Fruit fly (Drosophila melanogaster): ENCODE data around the gene Osi20.
A peak's percentile ranks its signal among the peaks of the same experiment; 100 is the strongest.

Gene Osi20

DNA sequence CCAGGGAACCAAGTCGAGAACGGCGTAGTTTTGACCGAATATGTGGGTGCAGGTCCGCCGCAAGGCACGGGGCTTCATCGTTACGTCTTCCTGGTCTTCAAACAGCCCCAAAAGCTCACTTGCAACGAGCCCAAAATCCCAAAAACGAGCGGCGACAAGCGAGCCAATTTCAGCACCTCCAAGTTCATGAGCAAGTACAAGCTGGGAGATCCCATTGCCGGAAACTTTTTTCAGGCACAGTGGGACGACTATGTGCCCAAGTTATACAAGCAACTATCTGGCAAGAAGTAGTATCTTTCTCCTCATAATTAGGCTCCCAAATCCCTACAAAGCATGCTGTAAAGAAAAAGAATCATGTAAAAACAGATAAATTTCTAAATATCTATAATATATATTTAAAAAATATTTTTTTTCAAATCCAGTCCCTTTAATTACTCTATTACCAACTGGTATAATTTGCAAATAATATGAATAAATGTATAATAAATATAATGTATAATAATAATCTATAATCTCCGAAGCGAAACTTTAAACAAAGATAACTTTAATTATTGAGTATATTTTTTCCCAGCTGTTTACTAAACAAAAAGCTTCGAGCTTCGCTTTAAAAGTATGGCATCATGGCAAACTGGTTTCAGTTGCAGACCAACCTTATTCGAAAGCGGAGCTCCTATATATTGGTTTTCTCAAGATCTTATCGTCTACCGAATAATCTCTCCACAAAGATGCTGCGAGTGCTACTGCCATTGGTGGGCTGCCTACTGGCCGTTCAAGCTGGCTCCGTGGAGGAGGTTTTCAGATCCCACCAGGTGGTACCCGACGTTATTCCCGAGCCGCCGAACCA lies 3.7 kb downstream of the Osi20 start, which contains the start of gene CG17919 (continued):
- TF ChIP-seq CG8319 (GFP tag; optimal IDR thresholded peaks at IDR 0.05) (no peak), achi (GFP tag; optimal IDR thresholded peaks at IDR 0.05) (peak; percentile 41), Smox (GFP tag; optimal IDR thresholded peaks at IDR 0.05) (peak; percentile 27), acj6 (GFP tag; optimal IDR thresholded peaks at IDR 0.05) (peak; percentile 52), CG4318 (GFP tag; optimal IDR thresholded peaks at IDR 0.05) (no peak), Ets96B (tag; optimal IDR thresholded peaks at IDR 0.05) (peak; percentile 27), CG6163 (GFP tag; IDR thresholded peaks at IDR 0.05) (no peak), lz (GFP tag; optimal IDR thresholded peaks at IDR 0.05) (peak; percentile 14), CG1621 (tag; optimal IDR thresholded peaks at IDR 0.05) (peak; percentile 99), Lpt (GFP tag; optimal IDR thresholded peaks at IDR 0.05) (no peak), pdm3 (GFP tag; optimal IDR thresholded peaks at IDR 0.05) (peak; percentile 24)

DNA sequence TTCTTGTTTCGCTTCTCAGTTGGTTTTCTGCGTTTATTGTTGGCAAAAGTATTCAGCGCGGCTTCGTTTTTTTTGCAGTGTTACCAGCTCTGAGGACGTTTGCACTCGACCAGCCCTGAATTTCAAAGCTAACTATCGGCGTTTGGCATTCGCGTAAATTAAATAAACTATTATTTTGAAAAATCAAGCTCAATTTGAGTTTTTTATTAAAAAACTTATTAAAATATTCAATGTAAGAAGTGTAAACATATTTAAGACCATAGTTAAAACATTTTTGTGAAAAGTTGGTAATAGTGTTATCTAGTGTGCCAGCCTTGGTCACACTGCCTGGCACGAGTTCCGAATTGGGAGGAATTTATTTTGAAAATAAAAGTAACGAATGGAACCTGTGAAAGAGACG lies 5.9 kb downstream of the Osi20 start, which contains the start of the genes SmD2 and CG18048:
TSS of gene SmD2 (minus strand) at position 98 of the 400 bp plus-strand sequence.
TSS of gene CG18048 (plus strand) at position 298 of the 400 bp plus-strand sequence.
- TF ChIP-seq esn (GFP tag; optimal IDR thresholded peaks at IDR 0.05) (peak; percentile 3), dsx (GFP tag; optimal IDR thresholded peaks at IDR 0.05; ENCODE audit: poor library complexity, severe bottlenecking) (peak; percentile 3), CG6792 (GFP tag; optimal IDR thresholded peaks at IDR 0.05) (no peak), CG6808 (GFP tag; optimal IDR thresholded peaks at IDR 0.05) (no peak), Blimp-1 (GFP tag; optimal IDR thresholded peaks at IDR 0.05) (no peak), cyc (GFP tag; optimal IDR thresholded peaks at IDR 0.05) (peak; percentile 8), Sox14 (GFP tag; optimal IDR thresholded peaks at IDR 0.05) (peak; percentile 48), Eip78C (GFP tag) (peak; percentile 49), CG3032 (tag; optimal IDR thresholded peaks at IDR 0.05) (peak; percentile 12), CG31627 (GFP tag; optimal IDR thresholded peaks at IDR 0.05) (peak; percentile 3), Ets96B (tag; optimal IDR thresholded peaks at IDR 0.05) (no peak), Gug (GFP tag; IDR thresholded peaks at IDR 0.05) (no peak)

DNA sequence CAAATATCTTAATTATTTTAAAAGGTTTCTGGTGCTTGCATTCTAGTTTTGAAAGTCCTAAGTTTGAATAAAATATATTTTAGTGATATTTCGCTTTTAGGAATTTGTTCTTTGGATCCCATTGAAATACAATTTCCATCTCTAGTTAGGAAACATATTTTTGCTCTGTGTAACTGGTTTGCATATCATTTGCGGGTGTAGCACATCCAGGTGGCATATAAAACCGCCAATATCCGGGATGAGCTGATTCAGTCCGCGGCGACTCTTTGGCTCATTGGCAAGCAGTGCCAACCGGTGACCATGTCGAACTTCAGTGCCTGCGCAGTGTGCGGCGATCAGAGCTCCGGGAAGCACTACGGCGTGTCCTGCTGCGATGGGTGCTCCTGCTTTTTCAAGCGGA lies 9.0 kb downstream of the Osi20 start, which contains the start of gene Hr83:
TSS of gene Hr83 (plus strand) at position 301 of the 400 bp plus-strand sequence.
- no peak for TF ChIP-seq Eip75B (GFP tag; optimal IDR thresholded peaks at IDR 0.05)

dm6 chr3R:6350755-6351154 lies 10.9 kb downstream of the Osi20 start, which contains the start of gene Pak:
Pak (plus strand) TSS chr3R:6350896.
- no peak for TF ChIP-seq Hr38 (GFP tag; optimal IDR thresholded peaks at IDR 0.05)
- peak; percentile 10 for TF ChIP-seq CG31627 (GFP tag; optimal IDR thresholded peaks at IDR 0.05)
- TF ChIP-seq topi (GFP tag; optimal IDR thresholded peaks at IDR 0.05) = peak; percentile 19
- peak; percentile 70 for TF ChIP-seq dsx (GFP tag; optimal IDR thresholded peaks at IDR 0.05; ENCODE audit: poor library complexity, severe bottlenecking)
- peak; percentile 3 for TF ChIP-seq achi (GFP tag; optimal IDR thresholded peaks at IDR 0.05)

- TF ChIP-seq CG3919 (GFP tag; optimal IDR thresholded peaks at IDR 0.05) (peak; percentile 10), Sox14 (GFP tag; optimal IDR thresholded peaks at IDR 0.05) (no peak), dac (GFP tag; optimal IDR thresholded peaks at IDR 0.05) (no peak), dsx (GFP tag; optimal IDR thresholded peaks at IDR 0.05; ENCODE audit: poor library complexity, severe bottlenecking) (no peak), CG32006 (GFP tag; optimal IDR thresholded peaks at IDR 0.05) (peak; percentile 22), CG31627 (GFP tag; optimal IDR thresholded peaks at IDR 0.05) (no peak), CG6854 (GFP tag; optimal IDR thresholded peaks at IDR 0.05) (peak; percentile 29), Hr38 (GFP tag; optimal IDR thresholded peaks at IDR 0.05) (no peak), Eip93F (GFP tag; optimal IDR thresholded peaks at IDR 0.05) (no peak), Eip78C (GFP tag) (peak; percentile 81), Sox15 (GFP tag; optimal IDR thresholded peaks at IDR 0.05) (no peak), CG8632 (GFP tag; optimal IDR thresholded peaks at IDR 0.05) (no peak), acj6 (GFP tag; optimal IDR thresholded peaks at IDR 0.05) (no peak), Ets21C (GFP tag; optimal IDR thresholded peaks at IDR 0.05) (no peak), CG16779 (tag; optimal IDR thresholded peaks at IDR 0.05) (no peak), Hr39 (GFP tag; optimal IDR thresholded peaks at IDR 0.05) (no peak), CG6163 (GFP tag; IDR thresholded peaks at IDR 0.05) (0 out of 3 replicates have a peak, but pooled peaks have one; percentile 10), Eip75B (GFP tag; optimal IDR thresholded peaks at IDR 0.05) (no peak), fd85E (GFP tag; optimal IDR thresholded peaks at IDR 0.05) (no peak), Sox102F (GFP tag; optimal IDR thresholded peaks at IDR 0.05) (no peak), ss (GFP tag; optimal IDR thresholded peaks at IDR 0.05) (peak in 1 of 2 experiments; percentile 7), pdm3 (GFP tag; optimal IDR thresholded peaks at IDR 0.05) (no peak), CG34406 (GFP tag; optimal IDR thresholded peaks at IDR 0.05) (no peak), esn (GFP tag; optimal IDR thresholded peaks at IDR 0.05) (no peak), Ets96B (tag; optimal IDR thresholded peaks at IDR 0.05) (no peak), net (GFP tag; optimal IDR thresholded peaks at IDR 0.05) (no peak), CG8319 (GFP tag; optimal IDR thresholded peaks at IDR 0.05) (no peak)
These were observed 11.3 kb downstream of the Osi20 start for dm6 chr3R:6351181-6351580.

Measured in whole organism, prepupa.